Fruit fly (Drosophila melanogaster) whole organism, embryonic: ENCODE measurements around the gene Agpat3.
A peak's percentile ranks its signal among the peaks of the same experiment; 100 is the strongest.

ENCODE experiments used
- Bgb ChIP-seq: fragments of 200-800 bp; sonication (Bioruptor generic); IDR thresholded peaks from 2 replicates; pipeline ENCODE4 v1.3.6; 2022; ENCODE audit warnings: missing biosample characterization, missing genetic modification characterization; ENCODE audit not compliant: partially characterized antibody
- Bteb2 ChIP-seq: fragments of 200-800 bp; sonication (Bioruptor generic); optimal IDR thresholded peaks from 2 replicates; lab custom pipeline; 2016; ENCODE audit warnings: missing biosample characterization, missing genetic modification characterization
- CG1024 ChIP-seq: fragments of 200-800 bp; sonication (Bioruptor generic); IDR thresholded peaks from 2 replicates; pipeline ENCODE4 v1.3.6; 2022; ENCODE audit warnings: missing biosample characterization, missing genetic modification characterization
- CG10654 ChIP-seq: fragments of 200-800 bp; sonication (Bioruptor generic); optimal IDR thresholded peaks from 2 replicates; lab custom pipeline; 2016; ENCODE audit warnings: missing biosample characterization, missing genetic modification characterization
- CG11560 ChIP-seq: fragments of 200-800 bp; sonication (Bioruptor generic); IDR thresholded peaks from 3 replicates; pipeline ENCODE4 v1.3.6; 2022; ENCODE audit warnings: missing biosample characterization, missing genetic modification characterization
- CG12744 ChIP-seq: fragments of 200-800 bp; sonication (Bioruptor generic); optimal IDR thresholded peaks from 2 replicates; lab custom pipeline; 2016; ENCODE audit warnings: missing biosample characterization, missing genetic modification characterization
- CG12942 ChIP-seq: fragments of 200-800 bp; sonication (Bioruptor generic); optimal IDR thresholded peaks from 3 replicates; lab custom pipeline; 2016; ENCODE audit warnings: missing biosample characterization, missing genetic modification characterization
- CG14441 ChIP-seq: fragments of 200-800 bp; sonication (Bioruptor generic); IDR thresholded peaks from 2 replicates; pipeline ENCODE4 v1.3.6; 2022; ENCODE audit warnings: missing biosample characterization, missing genetic modification characterization
- CG15011 ChIP-seq: fragments of 200-800 bp; sonication (Bioruptor generic); optimal IDR thresholded peaks from 3 replicates; lab custom pipeline; 2018; ENCODE audit warnings: missing biosample characterization, mild to moderate bottlenecking, missing genetic modification characterization
- CG15479 ChIP-seq: fragments of 200-800 bp; sonication (Bioruptor generic); optimal IDR thresholded peaks from 3 replicates; lab custom pipeline; 2019; ENCODE audit warnings: missing biosample characterization, mild to moderate bottlenecking, missing genetic modification characterization, moderate library complexity
- CG17568 ChIP-seq: fragments of 200-800 bp; sonication (Bioruptor generic); optimal IDR thresholded peaks from 2 replicates; lab custom pipeline; 2018; ENCODE audit warnings: missing biosample characterization, mild to moderate bottlenecking, missing genetic modification characterization, moderate library complexity
- CG1792 ChIP-seq: fragments of 200-800 bp; sonication (Bioruptor generic); optimal IDR thresholded peaks from 2 replicates; lab custom pipeline; 2016; ENCODE audit warnings: missing biosample characterization, missing genetic modification characterization
- CG2678 ChIP-seq: fragments of 200-800 bp; sonication (Bioruptor generic); optimal IDR thresholded peaks from 3 replicates; lab custom pipeline; 2019; ENCODE audit warnings: missing biosample characterization, mild to moderate bottlenecking, missing genetic modification characterization, moderate library complexity
- CG2712 ChIP-seq: fragments of 200-800 bp; optimal IDR thresholded peaks from 3 replicates; lab custom pipeline; 2019; ENCODE audit warnings: missing biosample characterization, mild to moderate bottlenecking, missing genetic modification characterization, moderate library complexity
- CG30020 ChIP-seq: fragments of 200-800 bp; optimal IDR thresholded peaks from 2 replicates; lab custom pipeline; 2019; ENCODE audit warnings: missing biosample characterization, mild to moderate bottlenecking, missing genetic modification characterization, moderate library complexity
- CG31441 ChIP-seq: fragments of 200-800 bp; sonication (Bioruptor generic); IDR thresholded peaks from 2 replicates; pipeline ENCODE4 v1.3.6; 2022; ENCODE audit warnings: missing biosample characterization, missing genetic modification characterization
- CG32772 ChIP-seq: fragments of 200-800 bp; sonication (Bioruptor generic); IDR thresholded peaks from 2 replicates; pipeline ENCODE4 v1.3.6; 2022; ENCODE audit warnings: missing biosample characterization, missing genetic modification characterization
- CG42726 ChIP-seq: fragments of 200-800 bp; sonication (Bioruptor generic); IDR thresholded peaks from 2 replicates; pipeline ENCODE4 v1.3.6; 2022; ENCODE audit warnings: missing biosample characterization, missing genetic modification characterization; ENCODE audit not compliant: partially characterized antibody
- CG4282 ChIP-seq: fragments of 200-800 bp; sonication (Bioruptor generic); optimal IDR thresholded peaks from 2 replicates; lab custom pipeline; 2016; ENCODE audit warnings: missing biosample characterization, missing genetic modification characterization
- CG4617 ChIP-seq: fragments of 200-800 bp; sonication (Bioruptor generic); optimal IDR thresholded peaks from 3 replicates; lab custom pipeline; 2016; ENCODE audit warnings: missing biosample characterization, missing genetic modification characterization, borderline replicate concordance
- CG6175 ChIP-seq: fragments of 200-800 bp; sonication (Bioruptor generic); IDR thresholded peaks from 3 replicates; pipeline ENCODE4 v1.3.6; 2022; ENCODE audit warnings: missing biosample characterization, missing genetic modification characterization
- CG8089 ChIP-seq: fragments of 200-800 bp; sonication (Bioruptor generic); optimal IDR thresholded peaks from 3 replicates; lab custom pipeline; 2016; ENCODE audit warnings: missing biosample characterization, missing genetic modification characterization
- CG8290 ChIP-seq, 3 experiments: fragments of 200-800 bp; sonication (Bioruptor generic); optimal IDR thresholded peaks; 2 replicates each; lab custom pipeline; 2016 to 2019; ENCODE audit warnings: missing biosample characterization in 3 of 3, missing genetic modification characterization in 3 of 3, mild to moderate bottlenecking in 2 of 3, moderate library complexity in 1 of 3
- Camta ChIP-seq: fragments of 200-800 bp; sonication (Bioruptor generic); optimal IDR thresholded peaks from 2 replicates; lab custom pipeline; 2016; ENCODE audit warnings: missing biosample characterization, missing genetic modification characterization
- Chrac-16 ChIP-seq: fragments of 200-800 bp; sonication (Bioruptor generic); optimal IDR thresholded peaks from 3 replicates; lab custom pipeline; 2016; ENCODE audit warnings: missing biosample characterization, missing genetic modification characterization
- Dfd ChIP-seq, 2 experiments: fragments of >200 bp; optimal IDR thresholded peaks; 2 replicates each; lab custom pipeline; 2017; ENCODE audit warnings: missing biosample characterization in 2 of 2, missing genetic modification characterization in 2 of 2
- Dip3 ChIP-seq: fragments of 200-800 bp; sonication (Bioruptor generic); optimal IDR thresholded peaks from 3 replicates; lab custom pipeline; 2016; ENCODE audit warnings: missing biosample characterization, missing genetic modification characterization
- Doc3 ChIP-seq: fragments of 200-800 bp; sonication (Bioruptor generic); IDR thresholded peaks from 3 replicates; pipeline ENCODE4 v1.3.6; 2022; ENCODE audit warnings: missing biosample characterization, missing genetic modification characterization; ENCODE audit not compliant: partially characterized antibody
- HHEX ChIP-seq: fragments of 200-800 bp; sonication (Bioruptor generic); optimal IDR thresholded peaks from 3 replicates; lab custom pipeline; 2017; ENCODE audit warnings: missing biosample characterization, mild to moderate bottlenecking, missing genetic modification characterization, missing genetic modification reagents
- Max ChIP-seq: fragments of 200-800 bp; sonication (Bioruptor generic); optimal IDR thresholded peaks from 2 replicates; lab custom pipeline; 2016; ENCODE audit warnings: missing biosample characterization, mild to moderate bottlenecking, missing genetic modification characterization
- NFAT ChIP-seq: fragments of 200-800 bp; sonication (Bioruptor generic); IDR thresholded peaks from 2 replicates; pipeline ENCODE4 v1.3.6; 2022; ENCODE audit warnings: missing biosample characterization, missing genetic modification characterization
- Neu2 ChIP-seq: fragments of 200-800 bp; sonication (Bioruptor generic); optimal IDR thresholded peaks from 3 replicates; lab custom pipeline; 2016; ENCODE audit warnings: missing biosample characterization, missing genetic modification characterization, borderline replicate concordance
- Vsx1 ChIP-seq: fragments of 200-800 bp; sonication (Bioruptor generic); optimal IDR thresholded peaks from 2 replicates; lab custom pipeline; 2017; ENCODE audit warnings: missing biosample characterization, mild to moderate bottlenecking, missing genetic modification characterization, missing genetic modification reagents
- aop ChIP-seq: fragments of 200-800 bp; sonication (Bioruptor generic); IDR thresholded peaks from 2 replicates; pipeline ENCODE4 v1.3.6; 2022; ENCODE audit warnings: missing biosample characterization, missing genetic modification characterization
- btn ChIP-seq: fragments of 200-800 bp; sonication (Bioruptor generic); optimal IDR thresholded peaks from 2 replicates; lab custom pipeline; 2016; ENCODE audit warnings: missing biosample characterization, missing genetic modification characterization
- cas ChIP-seq: fragments of 200-800 bp; sonication (Bioruptor generic); IDR thresholded peaks from 2 replicates; pipeline ENCODE4 v1.3.6; 2022; ENCODE audit warnings: missing biosample characterization, missing genetic modification characterization
- chif ChIP-seq, 2 experiments: fragments of 200-800 bp; sonication (Bioruptor generic); optimal IDR thresholded peaks; 3 replicates each; lab custom pipeline; 2016; ENCODE audit warnings: missing biosample characterization in 2 of 2, missing genetic modification characterization in 2 of 2
- corto ChIP-seq: fragments of 200-800 bp; sonication (Bioruptor generic); optimal IDR thresholded peaks from 2 replicates; lab custom pipeline; 2016; ENCODE audit warnings: missing biosample characterization, mild to moderate bottlenecking, missing genetic modification characterization, moderate library complexity
- dpn ChIP-seq, 2 experiments: fragments of 200-800 bp; sonication (Bioruptor generic); optimal IDR thresholded peaks; 3 replicates each; lab custom pipeline; 2016; ENCODE audit warnings: missing biosample characterization in 2 of 2, missing genetic modification characterization in 2 of 2
- emc ChIP-seq: fragments of 200-800 bp; sonication (Bioruptor generic); optimal IDR thresholded peaks from 2 replicates; lab custom pipeline; 2016; ENCODE audit warnings: missing biosample characterization, missing genetic modification characterization
- grn ChIP-seq: fragments of 200-800 bp; sonication (Bioruptor generic); optimal IDR thresholded peaks from 3 replicates; lab custom pipeline; 2017; ENCODE audit warnings: missing biosample characterization, missing genetic modification characterization
- jigr1 ChIP-seq: fragments of 200-800 bp; sonication (Bioruptor generic); IDR thresholded peaks from 3 replicates; pipeline ENCODE4 v1.3.6; 2022; ENCODE audit warnings: missing biosample characterization, missing genetic modification characterization
- kay ChIP-seq: fragments of 200-800 bp; sonication (Bioruptor generic); optimal IDR thresholded peaks from 2 replicates; lab custom pipeline; 2016; ENCODE audit warnings: missing biosample characterization, missing genetic modification characterization
- pan ChIP-seq, 4 experiments: fragments of >200 bp in 3 of 4; fragments of 200-800 bp in 1 of 4; sonication (Bioruptor generic) in 1 of 4; optimal IDR thresholded peaks in 3 of 4; IDR thresholded peaks in 1 of 4; 2 replicates each; pipeline versions ENCODE4 v1.3.6 to Lab custom; 2017 to 2022; ENCODE audit warnings: missing biosample characterization in 2 of 4, missing genetic modification characterization in 2 of 4, mixed read lengths in 1 of 4
- ranshi ChIP-seq: fragments of 200-800 bp; sonication (Bioruptor generic); IDR thresholded peaks from 2 replicates; pipeline ENCODE4 v1.3.6; 2022; ENCODE audit warnings: missing biosample characterization, missing genetic modification characterization
- sens-2 ChIP-seq: fragments of 200-800 bp; sonication (Bioruptor generic); IDR thresholded peaks from 2 replicates; pipeline ENCODE4 v1.3.6; 2022; ENCODE audit warnings: missing biosample characterization, missing genetic modification characterization
- slbo ChIP-seq: fragments of 200-800 bp; sonication (Bioruptor generic); IDR thresholded peaks from 2 replicates; pipeline ENCODE4 v1.3.6; 2022; ENCODE audit warnings: missing biosample characterization, missing genetic modification characterization
- so ChIP-seq: fragments of 200-800 bp; sonication (Bioruptor generic); IDR thresholded peaks from 3 replicates; pipeline ENCODE4 v1.3.6; 2022; ENCODE audit warnings: missing biosample characterization, missing genetic modification characterization
- ssp ChIP-seq: fragments of 200-800 bp; sonication (Bioruptor generic); IDR thresholded peaks from 2 replicates; pipeline ENCODE4 v1.3.6; 2022; ENCODE audit warnings: missing biosample characterization, missing genetic modification characterization
- vvl ChIP-seq: fragments of 200-800 bp; sonication (Bioruptor generic); IDR thresholded peaks from 2 replicates; pipeline ENCODE4 v1.3.6; 2022; ENCODE audit warnings: missing biosample characterization, missing genetic modification characterization

The Agpat3 gene

DNA sequence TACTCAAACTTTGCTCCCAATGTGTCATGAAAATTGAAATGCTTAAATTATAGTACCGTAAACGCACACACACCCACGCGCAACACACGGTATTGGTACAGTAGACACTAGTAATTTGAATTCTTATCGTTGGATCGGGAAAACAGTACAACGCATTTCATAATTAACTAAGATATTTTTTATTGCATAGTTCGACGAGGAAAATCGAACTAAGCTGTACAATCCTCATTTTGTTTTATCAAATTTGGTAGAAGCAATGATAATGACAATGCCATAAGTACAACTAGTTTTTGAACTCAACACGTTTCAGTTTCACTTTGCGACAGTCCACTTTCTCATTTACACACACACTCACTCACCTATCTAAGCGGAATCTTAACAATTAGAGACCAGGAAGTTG, 5.0 kb downstream of the Agpat3 start (continued):
- no peak for TF ChIP-seq Doc3
- peak; percentile 32 to 62 for TF ChIP-seq chif (GFP tag; optimal IDR thresholded peaks at IDR 0.05; lab: Kevin White, UChicago)
- TF ChIP-seq NFAT (GFP tag; lab: Robert Waterston, UW), result peak; percentile 38; the same call in 1 of the 2 replicates
- no peak for TF ChIP-seq CG8290 (GFP tag; optimal IDR thresholded peaks at IDR 0.05; lab: Kevin White, UChicago)
- peak in 1 of 2 experiments; percentile 73 for TF ChIP-seq CG8290 (tag; optimal IDR thresholded peaks at IDR 0.05; lab: Kevin White, UChicago)
- no peak for TF ChIP-seq aop (GFP tag; lab: Robert Waterston, UW)
- no peak for TF ChIP-seq Dfd (GFP tag; optimal IDR thresholded peaks at IDR 0.05; lab: Kevin White, UChicago)
- TF ChIP-seq emc, result no peak
- no peak for TF ChIP-seq CG4617 (GFP tag; lab: Kevin White, UChicago)
- no peak for TF ChIP-seq CG32772
- TF ChIP-seq ssp, result 0 out of 2 replicates have a peak, but pooled peaks have one; percentile 5
- no peak for TF ChIP-seq cas (GFP tag; lab: Robert Waterston, UW)
- TF ChIP-seq sens-2 (GFP tag; lab: Robert Waterston, UW), result no peak
- peak; percentile 45 for TF ChIP-seq Dip3 (GFP tag; lab: Kevin White, UChicago)
- no peak for TF ChIP-seq CG4282 (GFP tag; lab: Kevin White, UChicago)
- TF ChIP-seq jigr1, result no peak
- no peak for TF ChIP-seq CG42726
- peak; percentile 65; the same call in 1 of the 2 replicates for TF ChIP-seq vvl (GFP tag; lab: Robert Waterston, UW)
- peak; percentile 15 for TF ChIP-seq btn
- peak; percentile 8 for TF ChIP-seq CG30020
- TF ChIP-seq Neu2 (GFP tag; lab: Kevin White, UChicago), result no peak
- peak; percentile 67 for TF ChIP-seq CG2712 (tag; lab: Kevin White, UChicago)
- no peak for TF ChIP-seq CG6175 (GFP tag; lab: Robert Waterston, UW)
- peak; percentile 16 for TF ChIP-seq CG15011
- TF ChIP-seq Vsx1, result no peak
- peak; percentile 54; the same call in 1 of the 2 replicates for TF ChIP-seq CG31441 (GFP tag; lab: Robert Waterston, UW)
- TF ChIP-seq CG1024, result no peak
- no peak for TF ChIP-seq corto (GFP tag; lab: Kevin White, UChicago)
- TF ChIP-seq dpn (GFP tag; optimal IDR thresholded peaks at IDR 0.05; lab: Kevin White, UChicago), result peak; percentile 62 to 65
- no peak for TF ChIP-seq grn (GFP tag; lab: Kevin White, UChicago)
- no peak for TF ChIP-seq CG11560
- peak; percentile 75 for TF ChIP-seq slbo
- TF ChIP-seq Bgb, result no peak
- peak; percentile 29 for TF ChIP-seq CG17568 (GFP tag; lab: Kevin White, UChicago)
- TF ChIP-seq kay (GFP tag; lab: Kevin White, UChicago), result peak; percentile 25
- peak; percentile 30 for TF ChIP-seq CG10654 (GFP tag; lab: Kevin White, UChicago)
- TF ChIP-seq CG15479 (GFP tag; lab: Kevin White, UChicago), result peak; percentile 20
- TF ChIP-seq pan (optimal IDR thresholded peaks at IDR 0.05; lab: Kevin White, UChicago), result no peak
- peak in 1 of 2 experiments; percentile 54 for TF ChIP-seq pan (GFP tag; optimal IDR thresholded peaks at IDR 0.05 in 1 of 2, IDR thresholded peaks at IDR 0.05 in 1 of 2)
- TF ChIP-seq Camta (GFP tag; lab: Kevin White, UChicago), result peak; percentile 40
- 0 out of 2 replicates have a peak, but pooled peaks have one; percentile 21 for TF ChIP-seq ranshi (GFP tag; lab: Robert Waterston, UW)
- TF ChIP-seq CG2678, result peak; percentile 87
- TF ChIP-seq HHEX (GFP tag; lab: Kevin White, UChicago), result peak; percentile 65
- peak; percentile 43 for TF ChIP-seq Bteb2
- peak; percentile 10 for TF ChIP-seq CG12744 (GFP tag; lab: Kevin White, UChicago)
- peak; percentile 69 for TF ChIP-seq Chrac-16 (GFP tag; lab: Kevin White, UChicago)
- TF ChIP-seq CG12942 (GFP tag; lab: Kevin White, UChicago), result peak; percentile 42
- TF ChIP-seq Max (GFP tag; lab: Kevin White, UChicago), result no peak
- peak; percentile 52; the same call in 1 of the 2 replicates for TF ChIP-seq CG14441 (GFP tag; lab: Robert Waterston, UW)
- TF ChIP-seq CG8089 (GFP tag; lab: Kevin White, UChicago), result peak; percentile 58
- TF ChIP-seq CG1792 (GFP tag; lab: Kevin White, UChicago), result peak; percentile 43
- TF ChIP-seq so (GFP tag; lab: Robert Waterston, UW), result 0 out of 3 replicates have a peak, but pooled peaks have one; percentile 33
